Worm (Caenorhabditis elegans) whole organism, L2 larva: ENCODE data around the gene C51E3.10.
A peak's percentile ranks its signal among the peaks of the same experiment; 100 is the strongest.

ENCODE experiments used
- R02D3.7 ChIP-seq: fragments of 150-350 bp; optimal IDR thresholded peaks from 2 replicates; lab custom pipeline; 2014; ENCODE audit warnings: missing biosample characterization, missing genetic modification characterization
- Y55F3AM.14 ChIP-seq: fragments of 200-800 bp; sonication (Bioruptor generic); optimal IDR thresholded peaks from 2 replicates; lab custom pipeline; 2018; ENCODE audit warnings: mild to moderate bottlenecking, missing genetic modification characterization, missing compliant biosample characterization
- ZK546.5 ChIP-seq: sonication (generic microtip); optimal IDR thresholded peaks from 2 replicates; lab custom pipeline; 2017; ENCODE audit warnings: missing biosample characterization, missing genetic modification characterization
- alr-1 ChIP-seq: fragments of 150-350 bp; optimal IDR thresholded peaks from 2 replicates; lab custom pipeline; 2014; ENCODE audit warnings: missing biosample characterization, missing genetic modification characterization
- aly-2 ChIP-seq: fragments of 150-350 bp; optimal IDR thresholded peaks from 2 replicates; lab custom pipeline; 2014; ENCODE audit warnings: missing biosample characterization, missing genetic modification characterization
- ama-1 ChIP-seq: fragments of 150-350 bp; optimal IDR thresholded peaks from 2 replicates; lab custom pipeline; 2018; ENCODE audit warnings: inconsistent platforms
- blmp-1 ChIP-seq: sonication (generic microtip); optimal IDR thresholded peaks from 2 replicates; lab custom pipeline; 2017; ENCODE audit warnings: missing genetic modification characterization, mild to moderate bottlenecking, missing compliant biosample characterization, antibody characterized with exemption, moderate library complexity; ENCODE audit not compliant: insufficient read depth
- ceh-16 ChIP-seq: fragments of 150-350 bp; optimal IDR thresholded peaks from 2 replicates; lab custom pipeline; 2014; ENCODE audit warnings: missing biosample characterization, missing genetic modification characterization
- crh-2 ChIP-seq: sonication (generic microtip); optimal IDR thresholded peaks from 2 replicates; lab custom pipeline; 2017; ENCODE audit warnings: missing biosample characterization, missing genetic modification characterization
- dmd-4 ChIP-seq: sonication (generic microtip); optimal IDR thresholded peaks from 2 replicates; lab custom pipeline; 2017; ENCODE audit warnings: missing biosample characterization, missing genetic modification characterization
- elt-1 ChIP-seq: fragments of 150-350 bp; optimal IDR thresholded peaks from 2 replicates; lab custom pipeline; 2014; ENCODE audit warnings: missing biosample characterization, missing genetic modification characterization
- elt-3 ChIP-seq: sonication (generic microtip); optimal IDR thresholded peaks from 2 replicates; lab custom pipeline; 2017; ENCODE audit warnings: missing biosample characterization, missing genetic modification characterization
- fos-1 ChIP-seq: fragments of 150-350 bp; optimal IDR thresholded peaks from 2 replicates; lab custom pipeline; 2014; ENCODE audit warnings: missing biosample characterization, missing genetic modification characterization
- lin-11 ChIP-seq: fragments of 150-350 bp; sonication (generic microtip); optimal IDR thresholded peaks from 2 replicates; lab custom pipeline; 2014; ENCODE audit warnings: missing biosample characterization, missing genetic modification characterization, inconsistent platforms, mixed read lengths
- lsy-2 ChIP-seq, 2 experiments: fragments of 150-350 bp in 1 of 2; sonication (generic microtip) in 1 of 2; optimal IDR thresholded peaks; 2 replicates each; lab custom pipeline; 2014 to 2017; ENCODE audit warnings: missing biosample characterization in 2 of 2, missing genetic modification characterization in 2 of 2
- mab-5 ChIP-seq: fragments of 150-350 bp; optimal IDR thresholded peaks from 2 replicates; lab custom pipeline; 2014; ENCODE audit warnings: missing biosample characterization, missing genetic modification characterization
- mbf-1 ChIP-seq: sonication (generic microtip); optimal IDR thresholded peaks from 2 replicates; lab custom pipeline; 2017; ENCODE audit warnings: missing biosample characterization, missing genetic modification characterization
- mdl-1 ChIP-seq, 2 experiments: fragments of 150-350 bp in 1 of 2; sonication (generic microtip) in 1 of 2; optimal IDR thresholded peaks; 2 replicates each; lab custom pipeline; 2017; ENCODE audit warnings: missing biosample characterization in 2 of 2, missing genetic modification characterization in 2 of 2
- nhr-11 ChIP-seq: fragments of 150-350 bp; optimal IDR thresholded peaks from 2 replicates; lab custom pipeline; 2014; ENCODE audit warnings: missing biosample characterization, missing genetic modification characterization
- nhr-12 ChIP-seq: fragments of 150-350 bp; optimal IDR thresholded peaks from 2 replicates; lab custom pipeline; 2014; ENCODE audit warnings: missing biosample characterization, missing genetic modification characterization
- nhr-21 ChIP-seq: fragments of 150-350 bp; optimal IDR thresholded peaks from 2 replicates; lab custom pipeline; 2014; ENCODE audit warnings: missing biosample characterization, missing genetic modification characterization
- nhr-237 ChIP-seq: fragments of 150-350 bp; optimal IDR thresholded peaks from 2 replicates; lab custom pipeline; 2014; ENCODE audit warnings: missing biosample characterization, missing genetic modification characterization
- nhr-6 ChIP-seq: fragments of 150-350 bp; optimal IDR thresholded peaks from 2 replicates; lab custom pipeline; 2014; ENCODE audit warnings: missing biosample characterization, missing genetic modification characterization
- peb-1 ChIP-seq: fragments of 150-350 bp; optimal IDR thresholded peaks from 2 replicates; lab custom pipeline; 2014; ENCODE audit warnings: missing biosample characterization, missing genetic modification characterization
- sem-4 ChIP-seq: fragments of 150-350 bp; optimal IDR thresholded peaks from 2 replicates; lab custom pipeline; 2014; ENCODE audit warnings: missing biosample characterization, missing genetic modification reagents, missing genetic modification characterization
- sma-3 ChIP-seq: sonication (generic microtip); optimal IDR thresholded peaks from 2 replicates; lab custom pipeline; 2016; ENCODE audit warnings: missing genetic modification reagents, missing genetic modification characterization, missing compliant biosample characterization
- sma-9 ChIP-seq, 2 experiments: fragments of 150-350 bp in 1 of 2; sonication (generic microtip) in 1 of 2; optimal IDR thresholded peaks; 2 replicates each; lab custom pipeline; 2014 to 2016; ENCODE audit warnings: missing genetic modification characterization in 2 of 2, mild to moderate bottlenecking in 1 of 2, missing biosample characterization in 1 of 2, missing compliant biosample characterization in 1 of 2, missing genetic modification reagents in 1 of 2, moderate library complexity in 1 of 2
- unc-55 ChIP-seq: fragments of 150-350 bp; sonication (generic microtip); optimal IDR thresholded peaks from 3 replicates; lab custom pipeline; 2014; ENCODE audit warnings: missing biosample characterization, missing genetic modification reagents, missing genetic modification characterization
- unc-62 ChIP-seq: fragments of 150-350 bp; optimal IDR thresholded peaks from 2 replicates; lab custom pipeline; 2014; ENCODE audit warnings: missing biosample characterization, missing genetic modification reagents, missing genetic modification characterization
- ztf-1 ChIP-seq: fragments of 200-800 bp; sonication (Bioruptor generic); conservative IDR thresholded peaks from 2 replicates; pipeline ENCODE4 v1.3.6; 2022; ENCODE audit warnings: missing genetic modification characterization, missing compliant biosample characterization
- ztf-11 ChIP-seq: sonication (generic microtip); optimal IDR thresholded peaks from 2 replicates; lab custom pipeline; 2017; ENCODE audit warnings: missing biosample characterization, missing genetic modification characterization
- ztf-4 ChIP-seq: fragments of 150-350 bp; optimal IDR thresholded peaks from 2 replicates; lab custom pipeline; 2014; ENCODE audit warnings: missing biosample characterization, missing genetic modification characterization

C51E3.10 gene

DNA sequence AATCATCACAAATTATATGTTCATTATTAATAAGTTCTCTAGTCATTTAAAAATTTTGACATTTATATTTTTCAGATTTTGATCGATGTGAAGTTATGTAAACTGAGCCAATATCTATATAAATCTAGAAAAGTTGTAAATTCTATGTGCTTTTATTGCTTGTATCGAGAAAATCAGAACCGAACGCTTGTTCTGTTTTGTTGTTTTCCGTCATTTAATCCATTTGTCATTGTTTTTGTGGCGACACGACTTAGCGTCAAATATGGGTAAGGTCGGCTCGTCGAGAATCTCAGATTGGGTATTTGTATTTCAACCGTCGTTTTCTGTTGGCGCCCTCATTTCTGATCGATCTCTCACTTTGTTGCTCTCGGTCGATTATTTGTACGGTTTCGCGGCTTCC lies 46.6 kb downstream of the C51E3.10 start, which contains the start of gene cht-5:
Gene cht-5 (plus strand): TSS at position 301 of the 400 bp plus-strand sequence.
- TF ChIP-seq lsy-2 (tag; optimal IDR thresholded peaks at IDR 0.05; lab: Kevin White, UChicago) (no peak), fos-1 (tag; lab: Kevin White, UChicago) (no peak), elt-1 (tag; lab: Kevin White, UChicago) (no peak), nhr-12 (tag; lab: Kevin White, UChicago) (no peak), unc-55 (GFP tag; lab: Kevin White, UChicago) (no peak), mab-5 (tag; lab: Kevin White, UChicago) (no peak), unc-62 (GFP tag; lab: Kevin White, UChicago) (no peak), ztf-4 (no peak), aly-2 (no peak), Y55F3AM.14 (GFP tag; lab: Kevin White, UChicago) (no peak), ztf-1 (GFP tag; lab: Robert Waterston, UW) (no peak), ceh-16 (no peak), elt-3 (no peak), mdl-1 (tag; optimal IDR thresholded peaks at IDR 0.05; lab: Kevin White, UChicago) (no peak), dmd-4 (tag; lab: Kevin White, UChicago) (no peak), ama-1 (no peak), nhr-21 (no peak), alr-1 (tag; lab: Kevin White, UChicago) (no peak)
- TF ChIP-seq, all 48 proteins: peak for 0

DNA sequence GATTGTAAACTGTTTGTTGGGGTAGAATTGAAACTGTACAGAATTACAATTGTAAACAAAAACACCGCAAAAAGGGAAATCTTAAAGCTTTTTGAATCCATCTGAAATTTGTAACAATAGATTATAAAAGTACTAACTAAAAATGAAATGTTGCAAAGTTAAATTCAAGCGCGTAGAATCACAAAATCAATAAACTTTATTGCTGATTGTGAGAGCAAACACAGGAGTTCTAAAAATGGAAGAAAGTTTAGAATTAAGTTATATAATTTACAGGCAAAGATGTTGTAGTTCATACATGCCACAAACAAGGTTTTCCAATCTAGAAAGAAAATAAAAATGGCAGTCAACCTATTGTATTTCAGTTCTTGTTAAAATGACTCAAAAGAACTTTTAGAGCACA lies 48.7 kb downstream of the C51E3.10 start, which contains the start of gene C08B6.3:
Gene C08B6.3 (minus strand): TSS at position 101 of the 400 bp plus-strand sequence.
- no peak for TF ChIP-seq fos-1 (tag; lab: Kevin White, UChicago)
- no peak for TF ChIP-seq sma-9 (GFP tag; optimal IDR thresholded peaks at IDR 0.05; lab: Kevin White, UChicago)
- no peak for TF ChIP-seq sma-9 (tag; optimal IDR thresholded peaks at IDR 0.05; lab: Kevin White, UChicago)
- TF ChIP-seq nhr-11 (tag; lab: Kevin White, UChicago), result no peak
- no peak for TF ChIP-seq lin-11 (tag; lab: Kevin White, UChicago)
- no peak for TF ChIP-seq nhr-237
- no peak for TF ChIP-seq peb-1
- TF ChIP-seq ztf-11, result no peak
- no peak for TF ChIP-seq crh-2 (tag; lab: Kevin White, UChicago)
- TF ChIP-seq lsy-2 (tag; optimal IDR thresholded peaks at IDR 0.05; lab: Kevin White, UChicago), result no peak
- no peak for TF ChIP-seq elt-1 (tag; lab: Kevin White, UChicago)
- no peak for TF ChIP-seq sma-3 (GFP tag; lab: Kevin White, UChicago)
- TF ChIP-seq nhr-6 (tag; lab: Kevin White, UChicago), result no peak
- TF ChIP-seq R02D3.7 (tag; lab: Kevin White, UChicago), result no peak
- TF ChIP-seq ZK546.5 (tag; lab: Kevin White, UChicago), result no peak
- TF ChIP-seq sem-4, result no peak
- TF ChIP-seq ztf-1 (GFP tag; lab: Robert Waterston, UW), result no peak
- TF ChIP-seq blmp-1 (tag; lab: Kevin White, UChicago), result no peak

DNA sequence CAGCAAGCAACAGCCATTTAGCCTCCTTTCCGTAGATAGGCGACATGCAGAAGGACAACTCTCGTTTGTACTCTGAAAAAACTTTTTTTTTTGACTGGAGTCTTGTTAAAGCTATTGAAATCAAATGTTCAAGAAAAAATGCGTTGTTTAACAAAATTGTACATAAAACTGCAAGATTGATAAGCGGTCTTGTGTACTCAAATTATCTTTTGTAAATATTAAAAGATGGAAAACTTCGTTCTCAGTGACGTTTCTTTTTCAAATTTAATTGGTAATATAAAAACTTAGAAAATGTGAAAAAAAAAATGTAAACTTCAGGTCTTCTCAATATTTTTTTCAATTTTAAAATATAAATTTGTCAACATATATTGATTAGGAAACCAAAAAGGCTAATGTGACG lies 49.8 kb downstream of the C51E3.10 start:
- TF ChIP-seq mbf-1, result no peak
- peak; percentile 24 for TF ChIP-seq fos-1 (tag; lab: Kevin White, UChicago)
